Worm (Caenorhabditis elegans): Measurements from ENCODE around the gene sax-7.
"Not testable (repeated sequence)": the region's sequence is repeated elsewhere in the genome, so short reads cannot be mapped to it uniquely, and the experiment has no call there.

sax-7 gene

DNA sequence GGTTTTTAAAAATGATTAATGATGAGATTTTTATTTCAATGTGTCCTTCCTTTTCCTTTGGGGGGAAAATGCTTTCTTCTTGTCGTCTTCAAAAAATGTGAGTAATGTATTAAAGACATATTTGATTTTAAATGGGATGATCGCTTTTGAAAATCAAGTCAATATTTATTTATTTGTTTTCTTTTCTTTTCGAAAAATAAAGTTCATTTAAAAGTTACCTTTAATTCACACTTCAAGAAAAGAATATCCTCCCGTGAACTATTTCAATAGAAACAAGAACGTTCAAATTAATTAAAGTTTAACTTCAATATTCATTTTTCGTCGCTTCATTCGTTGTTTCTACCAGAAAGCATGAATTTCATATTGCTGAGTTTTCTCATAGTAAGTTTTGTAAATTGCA lies 53.0 kb downstream of the sax-7 start, which contains the start of gene irld-8:
irld-8 (plus strand) TSS at position 301 of the 400 bp plus-strand sequence.
- TF ChIP-seq dmd-8 (GFP tag; IDR thresholded peaks at IDR 0.05), result no peak
- peak; percentile 79 for TF ChIP-seq aha-1 (tag)

DNA sequence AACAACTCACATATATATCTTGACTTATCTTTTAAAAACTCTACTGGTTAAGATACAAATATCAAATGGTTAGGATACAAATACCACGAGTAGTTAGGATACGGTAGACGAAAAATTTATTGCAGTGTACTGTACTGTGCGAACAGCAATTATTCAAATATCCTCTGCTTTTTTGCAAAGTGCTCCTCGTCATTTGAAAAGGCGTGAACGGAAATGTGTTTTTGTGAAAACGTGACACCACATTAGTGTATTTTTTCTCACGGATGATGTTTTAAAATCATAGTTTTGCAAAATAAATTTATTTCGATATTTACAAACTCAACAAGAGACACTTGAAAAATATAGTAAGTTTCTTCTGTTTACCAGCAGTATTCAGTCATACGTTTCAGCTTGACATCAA lies 56.3 kb downstream of the sax-7 start, which contains the start of gene F42G8.8:
F42G8.8 (plus strand) TSS at position 301 of the 400 bp plus-strand sequence.
- no peak for TF ChIP-seq lsy-2 (tag; optimal IDR thresholded peaks at IDR 0.05)
- TF ChIP-seq snpc-4 (tag; optimal IDR thresholded peaks at IDR 0.05), result no peak
- no peak for TF ChIP-seq ceh-20 (GFP tag; IDR thresholded peaks at IDR 0.05)
- no peak for TF ChIP-seq sdz-12 (GFP tag; optimal IDR thresholded peaks at IDR 0.05)
- TF ChIP-seq dve-1 (tag; optimal IDR thresholded peaks at IDR 0.05; ENCODE audit: insufficient read depth), result no peak
- TF ChIP-seq ceh-82 (tag; optimal IDR thresholded peaks at IDR 0.05), result no peak
- TF ChIP-seq D1046.2 (GFP tag; IDR thresholded peaks at IDR 0.05), result no peak
- TF ChIP-seq unc-130 (GFP tag; optimal IDR thresholded peaks at IDR 0.05), result no peak
- no peak for TF ChIP-seq egl-27 (tag; optimal IDR thresholded peaks at IDR 0.05)
- no peak for TF ChIP-seq madf-9 (GFP tag; conservative IDR thresholded peaks at IDR 0.05)
- no peak for TF ChIP-seq Y105C5A.15 (GFP tag; IDR thresholded peaks at IDR 0.05)
- no peak for TF ChIP-seq lim-7 (GFP tag; IDR thresholded peaks at IDR 0.05)
- no peak for TF ChIP-seq nhr-25 (tag; optimal IDR thresholded peaks at IDR 0.05; ENCODE audit: borderline replicate concordance, insufficient read depth)
- no peak for TF ChIP-seq cey-2 (tag; optimal IDR thresholded peaks at IDR 0.05; ENCODE audit: borderline replicate concordance, insufficient read depth)
- TF ChIP-seq mep-1 (tag; optimal IDR thresholded peaks at IDR 0.05), result no peak

DNA sequence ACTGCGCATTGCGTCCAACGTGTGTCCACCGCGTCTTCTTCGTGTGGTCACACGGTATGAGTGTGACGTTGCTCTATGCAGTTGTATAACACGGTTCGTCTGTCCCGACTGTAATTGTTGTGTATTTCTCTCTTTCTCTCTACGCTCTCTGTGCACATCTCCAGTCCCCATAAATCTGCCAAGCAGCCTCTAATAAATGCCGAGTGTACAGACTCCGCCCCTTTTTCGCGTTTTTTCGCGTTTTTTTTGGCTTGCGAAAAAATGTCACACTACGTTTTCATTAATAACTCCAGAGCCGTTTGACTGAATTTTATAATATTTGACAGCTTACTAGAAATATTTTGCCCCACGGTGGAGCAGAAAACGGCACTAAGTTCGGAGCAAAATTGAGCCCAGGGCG lies 59.9 kb downstream of the sax-7 start, which contains the start of gene erp-44.3:
erp-44.3 (plus strand) TSS at position 301 of the 400 bp plus-strand sequence.
- not testable (repeated sequence) for TF ChIP-seq Y5F2A.4 (GFP tag; optimal IDR thresholded peaks at IDR 0.05); nhr-28 (tag; optimal IDR thresholded peaks at IDR 0.05); zag-1 (tag; optimal IDR thresholded peaks at IDR 0.05)

DNA sequence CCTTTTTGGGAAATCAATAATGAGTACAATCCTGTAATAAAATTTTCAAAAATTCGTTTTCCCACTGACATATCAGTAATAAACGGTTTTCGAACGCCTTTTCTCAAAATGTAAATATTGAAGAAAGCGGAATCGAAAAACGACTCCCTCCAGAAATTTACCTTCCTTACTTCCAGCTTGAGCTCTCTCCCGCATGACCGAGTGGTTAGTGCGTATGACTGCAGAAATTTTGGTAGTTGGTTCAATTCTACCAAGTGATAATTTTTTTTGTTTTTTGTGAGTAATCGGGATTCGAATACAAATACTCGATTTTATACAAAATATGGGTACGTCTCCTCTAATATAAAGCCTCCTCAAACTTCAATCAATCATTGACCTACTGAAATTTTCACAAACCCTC lies 61.1 kb downstream of the sax-7 start:
- TF ChIP-seq egl-43 (GFP tag; IDR thresholded peaks at IDR 0.05) (peak; percentile 59; the same call in 1 of the 2 replicates), Y105C5A.15 (GFP tag; IDR thresholded peaks at IDR 0.05) (0 out of 2 replicates have a peak, but pooled peaks have one; percentile 23), snpc-1.2 (GFP tag; IDR thresholded peaks at IDR 0.05) (peak; percentile 63), lim-7 (GFP tag; IDR thresholded peaks at IDR 0.05) (peak; percentile 76), dmd-8 (GFP tag; IDR thresholded peaks at IDR 0.05) (0 out of 2 replicates have a peak, but pooled peaks have one; percentile 16), F26F4.8 (GFP tag; conservative IDR thresholded peaks at IDR 0.05) (0 out of 2 replicates have a peak, but pooled peaks have one; percentile 33), vab-7 (GFP tag; IDR thresholded peaks at IDR 0.05) (peak; percentile 47; the same call in 1 of the 2 replicates)

DNA sequence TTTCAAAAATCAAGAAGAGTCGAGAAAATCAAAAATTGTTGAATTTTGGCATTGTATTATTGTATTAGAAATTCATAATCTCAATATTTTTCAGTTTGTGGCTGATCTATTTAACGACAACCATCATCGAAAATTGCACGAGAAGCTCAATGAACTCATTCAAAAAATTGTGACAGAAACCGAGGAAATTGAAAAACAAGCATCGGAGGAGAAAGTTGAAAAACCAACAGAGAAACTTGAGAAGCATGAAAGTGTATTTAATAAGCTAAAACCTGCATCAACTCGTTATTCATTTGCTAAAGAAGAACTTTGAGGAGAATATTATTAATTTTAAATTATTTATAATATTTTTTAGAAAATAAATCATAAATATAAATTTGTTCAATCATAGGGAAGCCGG lies 64.4 kb downstream of the sax-7 start, which contains the start of gene ceph-41:
ceph-41 (plus strand) TSS at position 301 of the 400 bp plus-strand sequence.
- no peak for TF ChIP-seq attf-4 (tag; optimal IDR thresholded peaks at IDR 0.05)
- TF ChIP-seq unc-130 (GFP tag; optimal IDR thresholded peaks at IDR 0.05), result no peak
- no peak for TF ChIP-seq daf-19 (GFP tag; conservative IDR thresholded peaks at IDR 0.05)
- TF ChIP-seq tag-97 (GFP tag; IDR thresholded peaks at IDR 0.05), result no peak
- TF ChIP-seq dpl-1 (GFP tag; optimal IDR thresholded peaks at IDR 0.05), result no peak
- no peak for TF ChIP-seq spr-3 (GFP tag; optimal IDR thresholded peaks at IDR 0.05)
- TF ChIP-seq nhr-77 (tag; optimal IDR thresholded peaks at IDR 0.05), result no peak
- TF ChIP-seq snpc-4 (tag; optimal IDR thresholded peaks at IDR 0.05), result no peak
- no peak for TF ChIP-seq lin-1 (GFP tag; IDR thresholded peaks at IDR 0.05)
- no peak for TF ChIP-seq nhr-42 (GFP tag; IDR thresholded peaks at IDR 0.05)
- no peak for TF ChIP-seq Y105C5A.15 (GFP tag; IDR thresholded peaks at IDR 0.05)
- no peak for TF ChIP-seq nhr-237 (tag; optimal IDR thresholded peaks at IDR 0.05)
- TF ChIP-seq zag-1 (tag; optimal IDR thresholded peaks at IDR 0.05), result no peak
- TF ChIP-seq daf-12 (tag; optimal IDR thresholded peaks at IDR 0.05), result no peak
- TF ChIP-seq vab-7 (GFP tag; IDR thresholded peaks at IDR 0.05), result no peak
- TF ChIP-seq duxl-1 (tag; optimal IDR thresholded peaks at IDR 0.05; ENCODE audit: poor library complexity), result no peak
- no peak for TF ChIP-seq lin-15B (tag; optimal IDR thresholded peaks at IDR 0.05)
- no peak for TF ChIP-seq ztf-7 (tag; optimal IDR thresholded peaks at IDR 0.05)
- TF ChIP-seq ceh-44 (GFP tag; IDR thresholded peaks at IDR 0.05), result no peak
- TF ChIP-seq ces-1 (GFP tag; optimal IDR thresholded peaks at IDR 0.05), result no peak
